Worm (Caenorhabditis elegans) whole organism, L1 larva: ENCODE data around the gene rpac-40.

Experiments
- nhr-47 ChIP-seq: sonication (generic microtip); optimal IDR thresholded peaks from 2 replicates; lab custom pipeline; 2016; ENCODE audit warnings: mild to moderate bottlenecking, missing genetic modification characterization, moderate library complexity, missing compliant biosample characterization
- nhr-77 ChIP-seq: fragments of 150-350 bp; optimal IDR thresholded peaks from 2 replicates; lab custom pipeline; 2014; ENCODE audit warnings: missing biosample characterization, missing genetic modification characterization

DNA sequence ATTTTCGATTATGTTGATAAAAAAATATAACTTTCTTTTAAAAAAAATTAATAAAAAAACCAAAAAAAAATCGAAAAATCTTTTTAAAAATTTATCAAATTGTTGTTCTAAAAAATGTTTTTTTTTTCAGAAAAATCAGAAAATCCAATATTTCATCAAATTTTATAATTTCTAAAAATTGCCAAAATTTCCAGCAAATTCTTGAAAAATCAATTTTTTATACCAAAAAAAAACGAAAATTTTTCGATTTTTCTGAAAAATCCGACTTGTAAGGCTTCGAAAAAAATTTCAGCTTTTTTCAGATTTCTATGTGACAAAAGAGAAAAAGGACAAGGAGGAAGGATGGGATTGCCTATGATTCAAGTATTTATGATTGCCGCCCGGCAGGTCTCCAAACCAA lies 5.1 kb downstream of the rpac-40 start, which contains the start of gene H43I07.1:
- TF ChIP-seq nhr-77 = no peak
- TF ChIP-seq nhr-47 (tag; lab: Kevin White, UChicago) = no peak
